Fruit fly (Drosophila melanogaster) Kc167 (cell line): ENCODE results near the gene CG13300.

Source experiments
- Myc ChIP-seq: fragments of >200 bp; optimal IDR thresholded peaks from 2 replicates; lab custom pipeline; 2017; ENCODE audit warnings: missing external identifiers
- Sin3A ChIP-seq: fragments of >200 bp; optimal IDR thresholded peaks from 2 replicates; lab custom pipeline; 2018; ENCODE audit warnings: missing external identifiers
- h ChIP-seq: fragments of >200 bp; optimal IDR thresholded peaks from 3 replicates; lab custom pipeline; 2018; ENCODE audit warnings: missing external identifiers
- insv ChIP-seq: fragments of >200 bp; optimal IDR thresholded peaks from 3 replicates; lab custom pipeline; 2018; ENCODE audit warnings: missing external identifiers
- psq ChIP-seq: fragments of >200 bp; optimal IDR thresholded peaks from 2 replicates; lab custom pipeline; 2017; ENCODE audit warnings: missing external identifiers
- ttk ChIP-seq: sonication (Bioruptor generic); optimal IDR thresholded peaks from 2 replicates; lab custom pipeline; 2017; ENCODE audit warnings: missing external identifiers

The CG13300 gene

dm6 chr3L:6359205-6359604 lies 7.0 kb upstream of the CG13300 start:
- TF ChIP-seq Sin3A (no peak), Myc (lab: Kevin White, UChicago) (no peak), insv (no peak), psq (no peak), ttk (lab: Kevin White, UChicago) (no peak), h (lab: Kevin White, UChicago) (no peak)

- TF ChIP-seq ttk (lab: Kevin White, UChicago) (no peak), psq (no peak), h (lab: Kevin White, UChicago) (no peak), Sin3A (no peak), insv (no peak), Myc (lab: Kevin White, UChicago) (no peak)
These were observed 6.3 kb upstream of the CG13300 start for dm6 chr3L:6358501-6358900.

dm6 chr3L:6357152-6357551 lies 5.0 kb upstream of the CG13300 start:
- no peak for TF ChIP-seq Myc (lab: Kevin White, UChicago)
- TF ChIP-seq psq, result no peak
- TF ChIP-seq Sin3A, result no peak
- TF ChIP-seq h (lab: Kevin White, UChicago), result no peak
- TF ChIP-seq insv, result no peak
- TF ChIP-seq ttk (lab: Kevin White, UChicago), result no peak

- no peak for TF ChIP-seq Sin3A
- TF ChIP-seq ttk (lab: Kevin White, UChicago), result no peak
- no peak for TF ChIP-seq psq
- TF ChIP-seq h (lab: Kevin White, UChicago), result no peak
- no peak for TF ChIP-seq insv
- no peak for TF ChIP-seq Myc (lab: Kevin White, UChicago)
These were observed 2.8 kb upstream of the CG13300 start for dm6 chr3L:6355032-6355431.

dm6 chr3L:6349976-6350375 lies 2.2 kb downstream of the CG13300 start, which contains the start of gene Sfp65A:
Gene Sfp65A (plus strand): TSS chr3L:6350276.
- TF ChIP-seq ttk (lab: Kevin White, UChicago), result no peak
- no peak for TF ChIP-seq Sin3A
- no peak for TF ChIP-seq insv
- TF ChIP-seq psq, result no peak
- no peak for TF ChIP-seq h (lab: Kevin White, UChicago)
- no peak for TF ChIP-seq Myc (lab: Kevin White, UChicago)

- TF ChIP-seq insv (no peak), h (lab: Kevin White, UChicago) (no peak), psq (no peak), ttk (lab: Kevin White, UChicago) (no peak), Myc (lab: Kevin White, UChicago) (no peak), Sin3A (no peak)
These were observed 3.8 kb downstream of the CG13300 start for dm6 chr3L:6348433-6348832.

- TF ChIP-seq h (lab: Kevin White, UChicago) (no peak), Myc (lab: Kevin White, UChicago) (no peak), psq (no peak), insv (no peak), Sin3A (no peak), ttk (lab: Kevin White, UChicago) (no peak)
These were observed 7.9 kb downstream of the CG13300 start for dm6 chr3L:6344243-6344642.

dm6 chr3L:6342253-6342652 lies 9.9 kb downstream of the CG13300 start:
- TF ChIP-seq h (lab: Kevin White, UChicago) (no peak), Sin3A (no peak), ttk (lab: Kevin White, UChicago) (no peak), psq (no peak), Myc (lab: Kevin White, UChicago) (no peak), insv (no peak)

dm6 chr3L:6338306-6338705 lies 13.9 kb downstream of the CG13300 start:
- no peak for TF ChIP-seq Sin3A
- no peak for TF ChIP-seq h (lab: Kevin White, UChicago)
- TF ChIP-seq insv, result no peak
- TF ChIP-seq Myc (lab: Kevin White, UChicago), result no peak

dm6 chr3L:6336248-6336858 lies 15.8 kb downstream of the CG13300 start:
- TF ChIP-seq h (lab: Kevin White, UChicago) (no peak), psq (no peak), ttk (lab: Kevin White, UChicago) (no peak), Sin3A (no peak)

- TF ChIP-seq ttk (lab: Kevin White, UChicago) (no peak), Myc (lab: Kevin White, UChicago) (no peak), h (lab: Kevin White, UChicago) (no peak), insv (no peak), psq (no peak), Sin3A (no peak)
These were observed 20.6 kb downstream of the CG13300 start for dm6 chr3L:6331399-6332111.

dm6 chr3L:6327308-6327707 lies 24.9 kb downstream of the CG13300 start, which contains the start of gene Or65c:
Gene Or65c (plus strand): TSS chr3L:6327608.
- TF ChIP-seq ttk (lab: Kevin White, UChicago), result no peak
- no peak for TF ChIP-seq psq
- TF ChIP-seq Sin3A, result no peak
- no peak for TF ChIP-seq Myc (lab: Kevin White, UChicago)
- no peak for TF ChIP-seq h (lab: Kevin White, UChicago)
- TF ChIP-seq insv, result no peak

dm6 chr3L:6325312-6325711 lies 26.9 kb downstream of the CG13300 start, which contains the start of gene Or65b:
Gene Or65b (plus strand): TSS chr3L:6325612.
- no peak for TF ChIP-seq ttk (lab: Kevin White, UChicago)
- no peak for TF ChIP-seq Sin3A
- TF ChIP-seq insv, result no peak
- no peak for TF ChIP-seq psq
- no peak for TF ChIP-seq h (lab: Kevin White, UChicago)
- no peak for TF ChIP-seq Myc (lab: Kevin White, UChicago)
